Fruit fly (Drosophila melanogaster) whole organism, embryonic: ENCODE data around the gene Slip1.

Experiments
- BEAF-32 ChIP-seq: fragments of 200-800 bp; sonication (Bioruptor generic); optimal IDR thresholded peaks from 3 replicates; lab custom pipeline; 2017; ENCODE audit warnings: missing biosample characterization, missing genetic modification characterization, mild to moderate bottlenecking, moderate library complexity, missing genetic modification reagents
- Bdp1 ChIP-seq: fragments of 200-800 bp; sonication (Bioruptor generic); optimal IDR thresholded peaks from 3 replicates; lab custom pipeline; 2016; ENCODE audit warnings: missing biosample characterization, missing genetic modification characterization
- Bteb2 ChIP-seq: fragments of 200-800 bp; sonication (Bioruptor generic); optimal IDR thresholded peaks from 2 replicates; lab custom pipeline; 2016; ENCODE audit warnings: missing biosample characterization, missing genetic modification characterization
- C15 ChIP-seq: fragments of 200-800 bp; sonication (Bioruptor generic); IDR thresholded peaks from 3 replicates; pipeline ENCODE4 v1.3.6; 2022; ENCODE audit warnings: missing biosample characterization, missing genetic modification characterization
- CG10274 ChIP-seq: fragments of 200-800 bp; sonication (Bioruptor generic); optimal IDR thresholded peaks from 3 replicates; lab custom pipeline; 2017; ENCODE audit warnings: missing biosample characterization, mild to moderate bottlenecking, missing genetic modification characterization
- CG10321 ChIP-seq: fragments of 200-800 bp; sonication (Bioruptor generic); IDR thresholded peaks from 2 replicates; pipeline ENCODE4 v1.3.6; 2022; ENCODE audit warnings: missing biosample characterization, missing genetic modification characterization
- CG10979 ChIP-seq: fragments of 200-800 bp; sonication (Bioruptor generic); optimal IDR thresholded peaks from 2 replicates; lab custom pipeline; 2018; ENCODE audit warnings: missing biosample characterization, mild to moderate bottlenecking, missing genetic modification characterization, moderate library complexity
- CG11456 ChIP-seq: fragments of 200-800 bp; sonication (Bioruptor generic); IDR thresholded peaks from 3 replicates; pipeline ENCODE4 v1.3.6; 2022; ENCODE audit warnings: missing biosample characterization, missing genetic modification characterization
- CG1233 ChIP-seq: fragments of 200-800 bp; sonication (Bioruptor generic); optimal IDR thresholded peaks from 4 replicates; lab custom pipeline; 2018; ENCODE audit warnings: missing biosample characterization, mild to moderate bottlenecking, missing genetic modification characterization
- CG14965 ChIP-seq: fragments of 200-800 bp; sonication (Bioruptor generic); optimal IDR thresholded peaks from 2 replicates; lab custom pipeline; 2016; ENCODE audit warnings: missing biosample characterization, missing genetic modification characterization, borderline replicate concordance
- CG1792 ChIP-seq: fragments of 200-800 bp; sonication (Bioruptor generic); optimal IDR thresholded peaks from 2 replicates; lab custom pipeline; 2016; ENCODE audit warnings: missing biosample characterization, missing genetic modification characterization
- CG18476 ChIP-seq: fragments of 200-800 bp; sonication (Bioruptor generic); optimal IDR thresholded peaks from 2 replicates; lab custom pipeline; 2016; ENCODE audit warnings: missing biosample characterization, mild to moderate bottlenecking, missing genetic modification characterization
- CG2129 ChIP-seq: fragments of 200-800 bp; sonication (Bioruptor generic); IDR thresholded peaks from 2 replicates; pipeline ENCODE4 v1.3.6; 2022; ENCODE audit warnings: missing biosample characterization, missing genetic modification characterization; ENCODE audit not compliant: partially characterized antibody
- CG31388 ChIP-seq: fragments of 200-800 bp; sonication (Bioruptor generic); optimal IDR thresholded peaks from 2 replicates; lab custom pipeline; 2016; ENCODE audit warnings: missing biosample characterization, missing genetic modification characterization
- CG3281 ChIP-seq: fragments of 200-800 bp; sonication (Bioruptor generic); optimal IDR thresholded peaks from 3 replicates; lab custom pipeline; 2017; ENCODE audit warnings: missing biosample characterization, mild to moderate bottlenecking, missing genetic modification characterization
- CG3838 ChIP-seq: fragments of 200-800 bp; sonication (Bioruptor generic); optimal IDR thresholded peaks from 3 replicates; lab custom pipeline; 2016; ENCODE audit warnings: missing biosample characterization, missing genetic modification characterization
- CG6272 ChIP-seq: fragments of 200-800 bp; sonication (Bioruptor generic); IDR thresholded peaks from 2 replicates; pipeline ENCODE4 v1.3.6; 2022; ENCODE audit warnings: missing biosample characterization, missing genetic modification characterization
- CG6791 ChIP-seq: fragments of 200-800 bp; sonication (Bioruptor generic); IDR thresholded peaks from 3 replicates; pipeline ENCODE4 v1.3.6; 2022; ENCODE audit warnings: missing biosample characterization, missing genetic modification characterization; ENCODE audit not compliant: partially characterized antibody
- CG7357 ChIP-seq: fragments of 200-800 bp; sonication (Bioruptor generic); IDR thresholded peaks from 3 replicates; pipeline ENCODE4 v1.3.6; 2022; ENCODE audit warnings: missing biosample characterization, missing genetic modification characterization
- CG7786 ChIP-seq: fragments of 200-800 bp; sonication (Bioruptor generic); optimal IDR thresholded peaks from 2 replicates; lab custom pipeline; 2016; ENCODE audit warnings: missing biosample characterization, missing genetic modification characterization
- CG8478 ChIP-seq: fragments of >200 bp; optimal IDR thresholded peaks from 2 replicates; lab custom pipeline; 2018
- CoRest ChIP-seq: fragments of 200-800 bp; sonication (Bioruptor generic); optimal IDR thresholded peaks from 3 replicates; lab custom pipeline; 2018; ENCODE audit warnings: missing biosample characterization, mild to moderate bottlenecking, missing genetic modification characterization, moderate library complexity
- D19B ChIP-seq: fragments of 200-800 bp; sonication (Bioruptor generic); optimal IDR thresholded peaks from 2 replicates; lab custom pipeline; 2017; ENCODE audit warnings: missing biosample characterization, mild to moderate bottlenecking, missing genetic modification characterization
- E2f2 ChIP-seq: fragments of 200-800 bp; sonication (Bioruptor generic); IDR thresholded peaks from 2 replicates; pipeline ENCODE4 v1.3.6; 2022; ENCODE audit warnings: missing biosample characterization, missing genetic modification characterization
- Elba2 ChIP-seq: fragments of 200-800 bp; sonication (Bioruptor generic); optimal IDR thresholded peaks from 3 replicates; lab custom pipeline; 2016; ENCODE audit warnings: missing biosample characterization, missing genetic modification characterization
- Hand ChIP-seq: fragments of 200-800 bp; sonication (Bioruptor generic); optimal IDR thresholded peaks from 2 replicates; lab custom pipeline; 2017; ENCODE audit warnings: mild to moderate bottlenecking, missing biosample characterization, missing genetic modification reagents, missing genetic modification characterization
- Hsf ChIP-seq: fragments of 200-800 bp; sonication (Bioruptor generic); optimal IDR thresholded peaks from 3 replicates; lab custom pipeline; 2016; ENCODE audit warnings: missing biosample characterization, missing genetic modification characterization
- Med ChIP-seq: fragments of 200-800 bp; sonication (Bioruptor generic); peaks from one replicate; lab custom pipeline; 2016; ENCODE audit warnings: missing biosample characterization, missing genetic modification characterization, mild to moderate bottlenecking, inconsistent platforms, moderate library complexity
- Optix ChIP-seq: fragments of 200-800 bp; sonication (Bioruptor generic); IDR thresholded peaks from 3 replicates; pipeline ENCODE4 v1.3.6; 2022; ENCODE audit warnings: missing biosample characterization, missing genetic modification characterization
- Sin3A ChIP-seq: fragments of >200 bp; optimal IDR thresholded peaks from 2 replicates; lab custom pipeline; 2018
- Tbp ChIP-seq: fragments of >200 bp; optimal IDR thresholded peaks from 2 replicates; lab custom pipeline; 2018; ENCODE audit warnings: missing biosample characterization, missing genetic modification characterization
- abd-A ChIP-seq: fragments of 200-800 bp; sonication (Bioruptor generic); optimal IDR thresholded peaks from 3 replicates; lab custom pipeline; 2019; ENCODE audit warnings: missing biosample characterization, mild to moderate bottlenecking, missing genetic modification characterization, moderate library complexity
- bowl ChIP-seq: fragments of 200-800 bp; sonication (Bioruptor generic); IDR thresholded peaks from 2 replicates; pipeline ENCODE4 v1.3.6; 2022; ENCODE audit warnings: missing biosample characterization, missing genetic modification characterization
- chif ChIP-seq, 2 experiments: fragments of 200-800 bp; sonication (Bioruptor generic); optimal IDR thresholded peaks; 3 replicates each; lab custom pipeline; 2016; ENCODE audit warnings: missing biosample characterization in 2 of 2, missing genetic modification characterization in 2 of 2
- chn ChIP-seq: fragments of 200-800 bp; sonication (Bioruptor generic); optimal IDR thresholded peaks from 2 replicates; lab custom pipeline; 2016; ENCODE audit warnings: missing biosample characterization, missing genetic modification characterization
- da ChIP-seq: fragments of 200-800 bp; sonication (Bioruptor generic); optimal IDR thresholded peaks from 2 replicates; lab custom pipeline; 2016; ENCODE audit warnings: missing biosample characterization, missing genetic modification characterization
- dati ChIP-seq: fragments of 200-800 bp; sonication (Bioruptor generic); IDR thresholded peaks from 2 replicates; pipeline ENCODE4 v1.3.6; 2022; ENCODE audit warnings: missing biosample characterization, missing genetic modification characterization
- dm ChIP-seq: fragments of 200-800 bp; sonication (Bioruptor generic); optimal IDR thresholded peaks from 3 replicates; lab custom pipeline; 2016; ENCODE audit warnings: missing biosample characterization, missing genetic modification characterization
- emc ChIP-seq: fragments of 200-800 bp; sonication (Bioruptor generic); optimal IDR thresholded peaks from 2 replicates; lab custom pipeline; 2016; ENCODE audit warnings: missing biosample characterization, missing genetic modification characterization
- gce ChIP-seq: fragments of 200-800 bp; sonication (Bioruptor generic); IDR thresholded peaks from 3 replicates; pipeline ENCODE4 v1.3.6; 2022; ENCODE audit warnings: missing biosample characterization, missing genetic modification characterization
- her ChIP-seq: fragments of 200-800 bp; sonication (Bioruptor generic); optimal IDR thresholded peaks from 2 replicates; lab custom pipeline; 2016; ENCODE audit warnings: missing biosample characterization, missing genetic modification characterization
- ind ChIP-seq: fragments of 200-800 bp; sonication (Bioruptor generic); optimal IDR thresholded peaks from 3 replicates; lab custom pipeline; 2016; ENCODE audit warnings: missing biosample characterization, missing genetic modification characterization
- lab ChIP-seq: fragments of 200-800 bp; sonication (Bioruptor generic); optimal IDR thresholded peaks from 3 replicates; lab custom pipeline; 2017; ENCODE audit warnings: missing biosample characterization, missing genetic modification characterization, mild to moderate bottlenecking, moderate library complexity, missing genetic modification reagents
- lmd ChIP-seq: fragments of 200-800 bp; sonication (Bioruptor generic); IDR thresholded peaks from 2 replicates; pipeline ENCODE4 v1.3.6; 2022; ENCODE audit warnings: missing biosample characterization, missing genetic modification characterization
- nau ChIP-seq: fragments of 200-800 bp; sonication (Bioruptor generic); optimal IDR thresholded peaks from 3 replicates; lab custom pipeline; 2017; ENCODE audit warnings: missing biosample characterization, mild to moderate bottlenecking, missing genetic modification characterization, missing genetic modification reagents
- ranshi ChIP-seq: fragments of 200-800 bp; sonication (Bioruptor generic); IDR thresholded peaks from 2 replicates; pipeline ENCODE4 v1.3.6; 2022; ENCODE audit warnings: missing biosample characterization, missing genetic modification characterization
- run ChIP-seq: fragments of 200-800 bp; sonication (Bioruptor generic); optimal IDR thresholded peaks from 3 replicates; lab custom pipeline; 2018; ENCODE audit warnings: missing biosample characterization, mild to moderate bottlenecking, missing genetic modification characterization
- schlank ChIP-seq: fragments of 200-800 bp; sonication (Bioruptor generic); optimal IDR thresholded peaks from 2 replicates; lab custom pipeline; 2018; ENCODE audit warnings: missing biosample characterization, mild to moderate bottlenecking, missing genetic modification characterization
- sima ChIP-seq: fragments of 200-800 bp; sonication (Bioruptor generic); optimal IDR thresholded peaks from 2 replicates; lab custom pipeline; 2016; ENCODE audit warnings: missing biosample characterization, missing genetic modification characterization
- sisA ChIP-seq: fragments of 200-800 bp; sonication (Bioruptor generic); IDR thresholded peaks from 2 replicates; pipeline ENCODE4 v1.3.6; 2022; ENCODE audit warnings: missing biosample characterization, missing genetic modification characterization
- sqz ChIP-seq: fragments of 200-800 bp; sonication (Bioruptor generic); optimal IDR thresholded peaks from 3 replicates; lab custom pipeline; 2018; ENCODE audit warnings: missing biosample characterization, mild to moderate bottlenecking, missing genetic modification characterization
- stwl ChIP-seq: fragments of 200-800 bp; sonication (Bioruptor generic); optimal IDR thresholded peaks from 3 replicates; lab custom pipeline; 2018; ENCODE audit warnings: missing biosample characterization, mild to moderate bottlenecking, missing genetic modification characterization, moderate library complexity
- tna ChIP-seq: fragments of 200-800 bp; sonication (Bioruptor generic); IDR thresholded peaks from 2 replicates; pipeline ENCODE4 v1.3.6; 2022; ENCODE audit warnings: missing biosample characterization, missing genetic modification characterization; ENCODE audit not compliant: partially characterized antibody

Gene Slip1

DNA sequence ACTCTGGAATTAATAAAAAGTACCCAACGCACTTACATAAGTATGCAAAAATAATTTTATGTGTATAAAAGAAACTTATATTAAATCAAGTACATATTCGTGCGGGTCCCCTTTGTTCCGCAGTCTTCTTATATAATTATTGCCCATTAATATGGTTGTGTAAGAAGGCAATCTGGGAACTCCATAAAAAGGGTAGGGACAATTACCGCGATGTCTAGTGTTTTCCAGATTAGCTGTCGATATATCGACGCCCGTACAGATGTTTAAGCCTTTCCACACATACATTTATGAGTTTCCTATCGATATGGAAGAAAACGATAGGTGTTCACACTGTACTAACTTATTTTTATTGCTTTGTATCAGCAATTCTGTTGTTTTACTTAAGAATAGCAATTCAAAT lies 33.2 kb downstream of the Slip1 start (continued):
- TF ChIP-seq emc (GFP tag; lab: Kevin White, UChicago) (no peak), CG1233 (no peak), CG3838 (GFP tag; lab: Kevin White, UChicago) (no peak), Bteb2 (GFP tag; lab: Kevin White, UChicago) (no peak), CG11456 (no peak), dm (peak; percentile 21), Bdp1 (GFP tag; lab: Kevin White, UChicago) (no peak), ranshi (GFP tag; lab: Robert Waterston, UW) (no peak), BEAF-32 (GFP tag; lab: Kevin White, UChicago) (peak; percentile 96), Elba2 (GFP tag; lab: Kevin White, UChicago) (no peak), E2f2 (GFP tag; lab: Robert Waterston, UW) (peak; percentile 50; the same call in 1 of the 2 replicates), CG6272 (no peak), dati (GFP tag; lab: Robert Waterston, UW) (no peak), CG8478 (no peak), tna (GFP tag; lab: Robert Waterston, UW) (no peak; the same call in 1 of the 2 replicates), chn (GFP tag; lab: Kevin White, UChicago) (peak; percentile 9), Sin3A (lab: Kevin White, UChicago) (no peak), CG10979 (no peak), sima (no peak), stwl (tag; lab: Kevin White, UChicago) (peak; percentile 70), schlank (tag; lab: Kevin White, UChicago) (no peak), Tbp (GFP tag; lab: Kevin White, UChicago) (no peak), Hsf (GFP tag; lab: Kevin White, UChicago) (peak; percentile 42), lmd (GFP tag; lab: Robert Waterston, UW) (no peak), CG7357 (GFP tag; lab: Robert Waterston, UW) (peak; percentile 98; the same call in 2 of the 3 replicates), abd-A (tag; lab: Kevin White, UChicago) (no peak), ind (GFP tag; lab: Kevin White, UChicago) (no peak), C15 (GFP tag; lab: Robert Waterston, UW) (no peak), lab (no peak), sisA (GFP tag; lab: Robert Waterston, UW) (no peak), bowl (GFP tag; lab: Robert Waterston, UW) (no peak), CG6791 (GFP tag; lab: Robert Waterston, UW) (no peak), CG10274 (no peak), CG31388 (no peak), sqz (GFP tag; lab: Kevin White, UChicago) (no peak), Optix (GFP tag; lab: Robert Waterston, UW) (no peak), run (tag; lab: Kevin White, UChicago) (no peak), CG14965 (GFP tag; lab: Kevin White, UChicago) (no peak), nau (GFP tag; lab: Kevin White, UChicago) (no peak), D19B (GFP tag; lab: Kevin White, UChicago) (no peak), CG10321 (GFP tag; lab: Robert Waterston, UW) (no peak), chif (GFP tag; optimal IDR thresholded peaks at IDR 0.05; lab: Kevin White, UChicago) (peak in 1 of 2 experiments; percentile 23), da (no peak), Med (GFP tag; lab: Kevin White, UChicago) (peak; percentile 93), CG1792 (GFP tag; lab: Kevin White, UChicago) (no peak), gce (GFP tag; lab: Robert Waterston, UW) (no peak), CG7786 (GFP tag; lab: Kevin White, UChicago) (peak; percentile 1), CG3281 (GFP tag; lab: Kevin White, UChicago) (peak; percentile 26), CoRest (tag; lab: Kevin White, UChicago) (peak; percentile 51), her (GFP tag; lab: Kevin White, UChicago) (no peak), Hand (no peak), CG2129 (peak; percentile 67), CG18476 (GFP tag; lab: Kevin White, UChicago) (no peak)
